Worm (Caenorhabditis elegans): ENCODE results near the gene pygo-1.

Gene pygo-1

DNA sequence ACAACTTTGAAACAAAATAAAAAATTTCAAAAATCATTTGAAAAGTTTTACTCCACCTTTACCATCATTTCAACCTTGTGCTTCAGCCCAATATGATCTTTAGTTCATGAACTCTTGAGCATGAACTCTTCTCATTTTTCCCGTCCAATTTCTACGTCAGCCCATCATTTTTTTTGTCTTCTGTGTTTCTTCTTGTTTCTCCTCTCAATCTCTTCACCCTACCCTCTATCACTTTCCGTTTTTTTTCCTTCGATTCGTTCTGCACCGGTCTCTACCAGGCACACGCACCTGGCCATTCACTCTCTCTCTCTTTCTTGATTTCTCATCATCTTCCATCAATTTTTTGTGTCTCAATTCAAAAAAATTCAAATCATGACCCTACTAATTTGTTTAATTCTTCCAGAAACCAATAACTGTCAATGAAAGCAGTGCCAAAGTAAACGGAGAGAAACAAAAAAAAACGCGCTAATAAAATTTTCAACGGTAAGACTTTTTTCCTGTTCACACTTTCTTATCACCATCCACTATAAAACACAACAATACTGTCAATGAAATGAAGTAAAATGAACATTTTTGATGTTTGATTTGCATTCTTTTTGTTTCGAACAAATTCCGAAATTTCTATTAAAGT, at the start of gene pygo-1:
Gene pygo-1 (plus strand): TSS at position 404 of the 631 bp plus-strand sequence.
- TF ChIP-seq dmd-8 (GFP tag; IDR thresholded peaks at IDR 0.05) (0 out of 2 replicates have a peak, but pooled peaks have one; percentile 38), dmd-6 (GFP tag; IDR thresholded peaks at IDR 0.05) (peak; percentile 39), hlh-11 (tag; optimal IDR thresholded peaks at IDR 0.05) (peak; percentile 72), T20F7.1 (GFP tag; optimal IDR thresholded peaks at IDR 0.05) (no peak), nhr-11 (tag; optimal IDR thresholded peaks at IDR 0.05) (no peak), set-16 (GFP tag; IDR thresholded peaks at IDR 0.05) (no peak), nhr-41 (GFP tag; IDR thresholded peaks at IDR 0.05) (no peak), php-3 (GFP tag; IDR thresholded peaks at IDR 0.05) (peak; percentile 63; the same call in 1 of the 2 replicates), nhr-28 (tag; optimal IDR thresholded peaks at IDR 0.05) (peak; percentile 58), Y48G9A.11 (GFP tag; IDR thresholded peaks at IDR 0.05) (no peak), lsy-2 (tag; optimal IDR thresholded peaks at IDR 0.05) (peak in 1 of 2 experiments; percentile 46), lin-1 (GFP tag; IDR thresholded peaks at IDR 0.05) (no peak), ctbp-1 (GFP tag; IDR thresholded peaks at IDR 0.05) (0 out of 2 replicates have a peak, but pooled peaks have one; percentile 16), vab-7 (GFP tag; IDR thresholded peaks at IDR 0.05) (no peak), nhr-76 (tag; optimal IDR thresholded peaks at IDR 0.05) (no peak), nhr-102 (tag; optimal IDR thresholded peaks at IDR 0.05) (no peak), ztf-11 (tag; optimal IDR thresholded peaks at IDR 0.05) (no peak), mdl-1 (tag; optimal IDR thresholded peaks at IDR 0.05) (peak in 1 of 2 experiments; percentile 30), hlh-30 (tag; optimal IDR thresholded peaks at IDR 0.05; ENCODE audit: insufficient read depth) (peak; percentile 9), nhr-48 (tag; optimal IDR thresholded peaks at IDR 0.05) (peak; percentile 51), skn-1 (tag; optimal IDR thresholded peaks at IDR 0.05) (no peak), pqm-1 (tag; optimal IDR thresholded peaks at IDR 0.05) (peak; percentile 20), mep-1 (tag; optimal IDR thresholded peaks at IDR 0.05) (peak; percentile 18), tag-97 (GFP tag; IDR thresholded peaks at IDR 0.05) (no peak), zip-11 (GFP tag; IDR thresholded peaks at IDR 0.05) (no peak), daf-16 (GFP tag; optimal IDR thresholded peaks at IDR 0.05) (no peak), daf-16 (tag; optimal IDR thresholded peaks at IDR 0.05) (peak; percentile 70), dve-1 (tag; optimal IDR thresholded peaks at IDR 0.05; ENCODE audit: insufficient read depth) (peak; percentile 34)

DNA sequence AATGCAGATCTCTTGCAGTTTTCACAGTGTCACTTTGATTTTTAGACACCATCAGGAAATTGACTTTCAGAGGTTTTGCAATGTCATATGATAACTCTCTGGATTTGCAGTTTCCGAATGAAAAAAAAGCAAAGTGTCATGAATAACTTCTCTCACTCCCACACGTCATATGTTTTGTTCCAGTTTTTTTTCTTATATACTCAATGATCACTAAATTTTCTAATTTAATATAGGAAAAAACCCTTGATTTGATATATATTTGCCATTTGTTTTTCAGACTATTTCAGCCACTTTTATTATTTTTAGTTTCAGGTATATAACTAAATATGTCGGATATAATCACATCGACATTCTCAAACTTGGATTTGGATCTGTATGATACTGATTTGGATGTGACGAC, 45.6 kb upstream of the pygo-1 start, which contains the start of gene C09B9.1:
Gene C09B9.1 (plus strand): TSS at position 301 of the 400 bp plus-strand sequence.
- TF ChIP-seq zfp-3 (GFP tag; conservative IDR thresholded peaks at IDR 0.05) (no peak), fos-1 (tag; optimal IDR thresholded peaks at IDR 0.05) (no peak), snpc-1.2 (GFP tag; IDR thresholded peaks at IDR 0.05) (no peak), lin-1 (GFP tag; IDR thresholded peaks at IDR 0.05) (no peak), mdt-29 (GFP tag; IDR thresholded peaks at IDR 0.05) (no peak), rbr-2 (tag; optimal IDR thresholded peaks at IDR 0.05) (no peak), hlh-11 (tag; optimal IDR thresholded peaks at IDR 0.05) (no peak), vab-7 (GFP tag; IDR thresholded peaks at IDR 0.05) (no peak), madf-5 (GFP tag; IDR thresholded peaks at IDR 0.05) (no peak), ceh-28 (tag; optimal IDR thresholded peaks at IDR 0.05) (no peak), gei-8 (GFP tag; optimal IDR thresholded peaks at IDR 0.05) (no peak), lim-7 (GFP tag; IDR thresholded peaks at IDR 0.05) (no peak), aha-1 (tag) (no peak), dve-1 (tag; optimal IDR thresholded peaks at IDR 0.05; ENCODE audit: insufficient read depth) (no peak), egl-27 (tag; optimal IDR thresholded peaks at IDR 0.05) (no peak), hmg-1.1 (GFP tag; IDR thresholded peaks at IDR 0.05) (no peak), spr-3 (GFP tag; optimal IDR thresholded peaks at IDR 0.05) (no peak), ztf-11 (tag; optimal IDR thresholded peaks at IDR 0.05) (no peak)
